Worm (Caenorhabditis elegans) whole organism, L1 larva: ENCODE measurements around the gene C25D7.9.

Experiments used
- C34B4.2 ChIP-seq: sonication (generic microtip); optimal IDR thresholded peaks from 2 replicates; lab custom pipeline; 2017; ENCODE audit warnings: mild to moderate bottlenecking, missing genetic modification characterization, missing compliant biosample characterization
- aha-1 ChIP-seq: fragments of 150-350 bp; optimal IDR thresholded peaks from 2 replicates; lab custom pipeline; 2014; ENCODE audit warnings: missing biosample characterization, missing genetic modification characterization
- aly-2 ChIP-seq: fragments of 150-350 bp; optimal IDR thresholded peaks from 2 replicates; lab custom pipeline; 2014; ENCODE audit warnings: missing biosample characterization, missing genetic modification characterization
- blmp-1 ChIP-seq: fragments of 150-350 bp; optimal IDR thresholded peaks from 2 replicates; lab custom pipeline; 2014; ENCODE audit warnings: missing biosample characterization, missing genetic modification characterization
- ceh-63 ChIP-seq: fragments of 200-800 bp; sonication (Bioruptor generic); optimal IDR thresholded peaks from 2 replicates; lab custom pipeline; 2018; ENCODE audit warnings: mild to moderate bottlenecking, missing genetic modification characterization, missing compliant biosample characterization
- ces-1 ChIP-seq: fragments of 150-350 bp; optimal IDR thresholded peaks from 2 replicates; lab custom pipeline; 2014; ENCODE audit warnings: missing biosample characterization, missing genetic modification reagents, missing genetic modification characterization
- irx-1 ChIP-seq: sonication (generic microtip); optimal IDR thresholded peaks from 2 replicates; lab custom pipeline; 2016; ENCODE audit warnings: missing genetic modification characterization, missing compliant biosample characterization
- lin-14 ChIP-seq: fragments of 200-800 bp; sonication (Bioruptor generic); optimal IDR thresholded peaks from 2 replicates; lab custom pipeline; 2018; ENCODE audit warnings: mild to moderate bottlenecking, missing genetic modification characterization, moderate library complexity, missing compliant biosample characterization
- lin-15B ChIP-seq: fragments of 150-350 bp; sonication (generic microtip); optimal IDR thresholded peaks from 3 replicates; lab custom pipeline; 2014; ENCODE audit warnings: missing biosample characterization, missing genetic modification characterization
- lsy-2 ChIP-seq, 2 experiments: fragments of 150-350 bp; optimal IDR thresholded peaks; 2 replicates each; lab custom pipeline; 2014; ENCODE audit warnings: missing biosample characterization in 2 of 2, missing genetic modification characterization in 2 of 2
- unc-130 ChIP-seq: fragments of 150-350 bp; optimal IDR thresholded peaks from 2 replicates; lab custom pipeline; 2017; ENCODE audit warnings: missing biosample characterization, missing genetic modification characterization, inconsistent platforms
- unc-86 ChIP-seq: sonication (generic microtip); optimal IDR thresholded peaks from 2 replicates; lab custom pipeline; 2016; ENCODE audit warnings: missing genetic modification characterization, missing compliant biosample characterization
- zag-1 ChIP-seq: fragments of 150-350 bp; optimal IDR thresholded peaks from 2 replicates; lab custom pipeline; 2014; ENCODE audit warnings: missing biosample characterization, missing genetic modification characterization
- ztf-11 ChIP-seq, 2 experiments: sonication (generic microtip); optimal IDR thresholded peaks; 2 replicates each; lab custom pipeline; 2016 to 2017; ENCODE audit warnings: missing genetic modification characterization in 2 of 2, missing biosample characterization in 1 of 2, missing compliant biosample characterization in 1 of 2

DNA sequence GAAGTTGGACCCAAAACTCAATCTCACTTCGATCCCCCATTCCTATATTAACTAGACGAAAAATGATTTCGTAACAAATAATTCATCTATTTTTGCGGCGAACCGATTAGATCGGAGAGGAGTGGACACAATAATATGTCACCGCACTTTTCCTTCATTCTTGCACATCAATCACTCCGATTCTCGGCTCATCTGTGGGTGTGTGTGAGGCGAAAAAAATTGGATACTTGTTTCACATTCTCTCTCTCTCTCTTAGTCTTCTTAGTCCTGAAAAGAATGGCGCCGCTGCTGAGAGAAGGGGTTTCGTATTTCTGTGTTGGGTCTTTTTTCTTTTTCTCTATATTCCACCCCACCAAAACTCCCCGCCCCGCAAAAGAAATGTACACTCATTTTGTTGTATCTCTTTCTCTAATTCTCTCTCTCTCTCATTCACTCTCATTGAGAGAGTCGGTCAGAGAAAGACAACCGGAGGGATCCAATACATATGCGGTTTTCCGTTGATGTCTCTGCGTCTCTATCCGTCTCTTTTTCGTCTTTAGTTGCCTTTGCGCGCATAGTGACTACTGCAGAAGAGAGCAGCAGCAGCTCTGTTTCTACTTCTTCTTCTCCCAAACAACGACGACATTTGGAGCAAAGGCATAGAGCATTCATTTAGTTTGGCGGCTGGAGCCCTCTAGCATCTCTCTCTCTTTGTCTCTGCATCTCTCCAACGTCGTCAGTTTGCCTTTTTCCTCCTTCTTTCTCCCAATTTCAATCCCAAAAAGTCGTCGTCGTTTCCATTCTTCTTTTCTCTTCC, 6.3 kb downstream of the C25D7.9 start, which contains the start of gene unc-76:
- TF ChIP-seq unc-86 (tag; lab: Kevin White, UChicago) (peak; percentile 92), irx-1 (tag; lab: Kevin White, UChicago) (peak; percentile 80), unc-130 (tag; lab: Kevin White, UChicago) (peak; percentile 19), lin-15B (tag; lab: Kevin White, UChicago) (peak; percentile 29), ces-1 (GFP tag; lab: Kevin White, UChicago) (no peak), lin-14 (GFP tag; lab: Kevin White, UChicago) (peak; percentile 99), zag-1 (peak; percentile 91), C34B4.2 (tag; lab: Kevin White, UChicago) (no peak), ztf-11 (tag; optimal IDR thresholded peaks at IDR 0.05; lab: Kevin White, UChicago) (peak in 1 of 2 experiments; percentile 58), blmp-1 (peak; percentile 36), ceh-63 (GFP tag; lab: Kevin White, UChicago) (no peak), aha-1 (peak; percentile 7), aly-2 (tag; lab: Kevin White, UChicago) (peak; percentile 41), lsy-2 (tag; optimal IDR thresholded peaks at IDR 0.05; lab: Kevin White, UChicago) (peak; percentile 76 to 87)
